Fruit fly (Drosophila melanogaster): ENCODE measurements around the gene CG5214.

dm6 chr3R:11199227-11199835, 44.8 kb upstream of the CG5214 start:
- TF ChIP-seq CG8478 (optimal IDR thresholded peaks at IDR 0.05) (no peak), psq (optimal IDR thresholded peaks at IDR 0.05) (no peak), pan (optimal IDR thresholded peaks at IDR 0.05) (no peak), usp (GFP tag; optimal IDR thresholded peaks at IDR 0.05) (no peak), Dll (optimal IDR thresholded peaks at IDR 0.05) (no peak)
